Fruit fly (Drosophila melanogaster) whole organism, embryonic: ENCODE measurements around the gene CG15343.

Source experiments
- Ada2b ChIP-seq: fragments of 200-800 bp; sonication (Bioruptor generic); IDR thresholded peaks from 2 replicates; pipeline ENCODE4 v1.3.6; 2022; ENCODE audit warnings: missing biosample characterization, missing genetic modification characterization
- B-H1 ChIP-seq: fragments of 200-800 bp; sonication (Bioruptor generic); IDR thresholded peaks from 3 replicates; pipeline ENCODE4 v1.3.6; 2022; ENCODE audit warnings: missing biosample characterization, missing genetic modification characterization
- CG11723 ChIP-seq: fragments of 200-800 bp; sonication (Bioruptor generic); optimal IDR thresholded peaks from 2 replicates; lab custom pipeline; 2017; ENCODE audit warnings: missing biosample characterization, mild to moderate bottlenecking, missing genetic modification characterization
- CG12744 ChIP-seq: fragments of 200-800 bp; sonication (Bioruptor generic); optimal IDR thresholded peaks from 2 replicates; lab custom pipeline; 2016; ENCODE audit warnings: missing biosample characterization, missing genetic modification characterization
- CG13775 ChIP-seq: fragments of 200-800 bp; sonication (Bioruptor generic); optimal IDR thresholded peaks from 3 replicates; lab custom pipeline; 2017; ENCODE audit warnings: missing biosample characterization, mild to moderate bottlenecking, missing genetic modification characterization
- CG1792 ChIP-seq: fragments of 200-800 bp; sonication (Bioruptor generic); optimal IDR thresholded peaks from 2 replicates; lab custom pipeline; 2016; ENCODE audit warnings: missing biosample characterization, missing genetic modification characterization
- CG2129 ChIP-seq: fragments of 200-800 bp; sonication (Bioruptor generic); IDR thresholded peaks from 2 replicates; pipeline ENCODE4 v1.3.6; 2022; ENCODE audit warnings: missing biosample characterization, missing genetic modification characterization; ENCODE audit not compliant: partially characterized antibody
- CG2202 ChIP-seq: fragments of 200-800 bp; sonication (Bioruptor generic); optimal IDR thresholded peaks from 2 replicates; lab custom pipeline; 2018; ENCODE audit warnings: missing biosample characterization, mild to moderate bottlenecking, missing genetic modification characterization
- CG2678 ChIP-seq: fragments of 200-800 bp; sonication (Bioruptor generic); optimal IDR thresholded peaks from 3 replicates; lab custom pipeline; 2019; ENCODE audit warnings: missing biosample characterization, mild to moderate bottlenecking, missing genetic modification characterization, moderate library complexity
- CG31441 ChIP-seq: fragments of 200-800 bp; sonication (Bioruptor generic); IDR thresholded peaks from 2 replicates; pipeline ENCODE4 v1.3.6; 2022; ENCODE audit warnings: missing biosample characterization, missing genetic modification characterization
- CG3407 ChIP-seq: fragments of 200-800 bp; sonication (Bioruptor generic); optimal IDR thresholded peaks from 2 replicates; lab custom pipeline; 2018; ENCODE audit warnings: missing biosample characterization, mild to moderate bottlenecking, missing genetic modification characterization
- CG42726 ChIP-seq: fragments of 200-800 bp; sonication (Bioruptor generic); IDR thresholded peaks from 2 replicates; pipeline ENCODE4 v1.3.6; 2022; ENCODE audit warnings: missing biosample characterization, missing genetic modification characterization; ENCODE audit not compliant: partially characterized antibody
- CG43689 ChIP-seq: fragments of 200-800 bp; sonication (Bioruptor generic); IDR thresholded peaks from 2 replicates; pipeline ENCODE4 v1.3.6; 2022; ENCODE audit warnings: missing biosample characterization, missing genetic modification characterization
- CG4854 ChIP-seq: fragments of 200-800 bp; sonication (Bioruptor generic); optimal IDR thresholded peaks from 2 replicates; lab custom pipeline; 2016; ENCODE audit warnings: missing biosample characterization, missing genetic modification characterization, inconsistent platforms
- CG7745 ChIP-seq: fragments of 200-800 bp; sonication (Bioruptor generic); optimal IDR thresholded peaks from 2 replicates; lab custom pipeline; 2018; ENCODE audit warnings: missing biosample characterization, mild to moderate bottlenecking, missing genetic modification characterization, moderate library complexity
- CG8281 ChIP-seq: fragments of 200-800 bp; sonication (Bioruptor generic); optimal IDR thresholded peaks from 2 replicates; lab custom pipeline; 2018; ENCODE audit warnings: missing biosample characterization, mild to moderate bottlenecking, missing genetic modification characterization, moderate library complexity
- CTCF ChIP-seq: fragments of 200-800 bp; sonication (Bioruptor generic); optimal IDR thresholded peaks from 2 replicates; lab custom pipeline; 2017; ENCODE audit warnings: missing biosample characterization, mild to moderate bottlenecking, missing genetic modification characterization, moderate library complexity
- CkIIα-i1 ChIP-seq: fragments of 200-800 bp; sonication (Bioruptor generic); IDR thresholded peaks from 2 replicates; pipeline ENCODE4 v1.3.6; 2022; ENCODE audit warnings: missing biosample characterization, missing genetic modification characterization
- CoRest ChIP-seq: fragments of 200-800 bp; sonication (Bioruptor generic); optimal IDR thresholded peaks from 3 replicates; lab custom pipeline; 2018; ENCODE audit warnings: missing biosample characterization, mild to moderate bottlenecking, missing genetic modification characterization, moderate library complexity
- Drgx ChIP-seq: fragments of 200-800 bp; sonication (Bioruptor generic); IDR thresholded peaks from 2 replicates; pipeline ENCODE4 v1.3.6; 2022; ENCODE audit warnings: missing biosample characterization, missing genetic modification characterization
- ERR ChIP-seq: fragments of 200-800 bp; sonication (Bioruptor generic); optimal IDR thresholded peaks from 2 replicates; lab custom pipeline; 2016; ENCODE audit warnings: missing biosample characterization, missing genetic modification characterization
- Gsc ChIP-seq: fragments of 200-800 bp; sonication (Bioruptor generic); IDR thresholded peaks from 2 replicates; pipeline ENCODE4 v1.3.6; 2022; ENCODE audit warnings: missing biosample characterization, missing genetic modification characterization
- HLH4C ChIP-seq: fragments of 200-800 bp; sonication (Bioruptor generic); IDR thresholded peaks from 3 replicates; pipeline ENCODE4 v1.3.6; 2022; ENCODE audit warnings: missing biosample characterization, missing genetic modification characterization; ENCODE audit not compliant: partially characterized antibody
- Hr51 ChIP-seq, 2 experiments: fragments of 200-800 bp; sonication (Bioruptor generic); optimal IDR thresholded peaks; 2 replicates in 1 of 2; 3 replicates in 1 of 2; lab custom pipeline; 2016 to 2018; ENCODE audit warnings: missing biosample characterization in 2 of 2, missing genetic modification characterization in 2 of 2, mild to moderate bottlenecking in 1 of 2, moderate library complexity in 1 of 2
- Hsf ChIP-seq: fragments of 200-800 bp; sonication (Bioruptor generic); optimal IDR thresholded peaks from 3 replicates; lab custom pipeline; 2016; ENCODE audit warnings: missing biosample characterization, missing genetic modification characterization
- TFAM ChIP-seq: fragments of 200-800 bp; sonication (Bioruptor generic); optimal IDR thresholded peaks from 2 replicates; lab custom pipeline; 2017; ENCODE audit warnings: missing biosample characterization, missing genetic modification characterization, inconsistent platforms
- bbx ChIP-seq: fragments of 200-800 bp; sonication (Bioruptor generic); IDR thresholded peaks from 2 replicates; pipeline ENCODE4 v1.3.6; 2022; ENCODE audit warnings: missing biosample characterization, missing genetic modification characterization; ENCODE audit not compliant: partially characterized antibody
- cato ChIP-seq: fragments of 200-800 bp; sonication (Bioruptor generic); optimal IDR thresholded peaks from 2 replicates; lab custom pipeline; 2016; ENCODE audit warnings: missing biosample characterization, missing genetic modification characterization, borderline replicate concordance
- cwo ChIP-seq: fragments of 200-800 bp; sonication (Bioruptor generic); optimal IDR thresholded peaks from 3 replicates; lab custom pipeline; 2017; ENCODE audit warnings: missing biosample characterization, missing genetic modification characterization, mild to moderate bottlenecking, moderate library complexity, missing genetic modification reagents
- dmrt11E ChIP-seq: fragments of 200-800 bp; sonication (Bioruptor generic); optimal IDR thresholded peaks from 3 replicates; lab custom pipeline; 2018; ENCODE audit warnings: missing biosample characterization, mild to moderate bottlenecking, missing genetic modification characterization, moderate library complexity
- gem ChIP-seq: fragments of 200-800 bp; sonication (Bioruptor generic); optimal IDR thresholded peaks from 2 replicates; lab custom pipeline; 2019; ENCODE audit warnings: missing biosample characterization, mild to moderate bottlenecking, missing genetic modification characterization, moderate library complexity
- gsb-n ChIP-seq: fragments of 200-800 bp; sonication (Bioruptor generic); optimal IDR thresholded peaks from 3 replicates; lab custom pipeline; 2018; ENCODE audit warnings: missing biosample characterization, mild to moderate bottlenecking, missing genetic modification characterization
- hb ChIP-seq: fragments of 200-800 bp; sonication (Bioruptor generic); IDR thresholded peaks from 3 replicates; pipeline ENCODE4 v1.3.6; 2022; ENCODE audit warnings: missing biosample characterization, missing genetic modification characterization; ENCODE audit not compliant: partially characterized antibody
- hbn ChIP-seq: fragments of 200-800 bp; sonication (Bioruptor generic); IDR thresholded peaks from 2 replicates; pipeline ENCODE4 v1.3.6; 2022; ENCODE audit warnings: missing biosample characterization, missing genetic modification characterization; ENCODE audit not compliant: partially characterized antibody
- hkb ChIP-seq, 2 experiments: fragments of 200-800 bp in 1 of 2; fragments of >200 bp in 1 of 2; sonication (Bioruptor generic) in 1 of 2; IDR thresholded peaks in 1 of 2; optimal IDR thresholded peaks in 1 of 2; 2 replicates each; pipeline versions ENCODE4 v1.3.6 to Lab custom; 2017 to 2022; ENCODE audit warnings: missing biosample characterization in 1 of 2, missing genetic modification characterization in 1 of 2
- inv ChIP-seq: fragments of 200-800 bp; sonication (Bioruptor generic); IDR thresholded peaks from 2 replicates; pipeline ENCODE4 v1.3.6; 2022; ENCODE audit warnings: missing biosample characterization, missing genetic modification characterization; ENCODE audit not compliant: partially characterized antibody
- klu ChIP-seq: fragments of 200-800 bp; sonication (Bioruptor generic); IDR thresholded peaks from 2 replicates; pipeline ENCODE4 v1.3.6; 2022; ENCODE audit warnings: missing biosample characterization, missing genetic modification characterization
- luna ChIP-seq: fragments of 200-800 bp; sonication (Bioruptor generic); optimal IDR thresholded peaks from 2 replicates; lab custom pipeline; 2016; ENCODE audit warnings: missing biosample characterization, missing genetic modification characterization
- pb ChIP-seq: fragments of 200-800 bp; sonication (Bioruptor generic); optimal IDR thresholded peaks from 3 replicates; lab custom pipeline; 2016; ENCODE audit warnings: missing biosample characterization, missing genetic modification characterization
- peb ChIP-seq: fragments of 200-800 bp; sonication (Bioruptor generic); IDR thresholded peaks from 2 replicates; pipeline ENCODE4 v1.3.6; 2022; ENCODE audit warnings: missing biosample characterization, missing genetic modification characterization
- run ChIP-seq: fragments of 200-800 bp; sonication (Bioruptor generic); optimal IDR thresholded peaks from 3 replicates; lab custom pipeline; 2018; ENCODE audit warnings: missing biosample characterization, mild to moderate bottlenecking, missing genetic modification characterization
- sim ChIP-seq: fragments of 200-800 bp; sonication (Bioruptor generic); IDR thresholded peaks from 2 replicates; pipeline ENCODE4 v1.3.6; 2022; ENCODE audit warnings: missing biosample characterization, missing genetic modification characterization
- slp2 ChIP-seq: fragments of 200-800 bp; sonication (Bioruptor generic); optimal IDR thresholded peaks from 2 replicates; lab custom pipeline; 2016; ENCODE audit warnings: missing biosample characterization, missing genetic modification characterization
- so ChIP-seq: fragments of 200-800 bp; sonication (Bioruptor generic); IDR thresholded peaks from 3 replicates; pipeline ENCODE4 v1.3.6; 2022; ENCODE audit warnings: missing biosample characterization, missing genetic modification characterization
- sr ChIP-seq: fragments of 200-800 bp; sonication (Bioruptor generic); IDR thresholded peaks from 3 replicates; pipeline ENCODE4 v1.3.6; 2022; ENCODE audit warnings: missing biosample characterization, missing genetic modification characterization
- tup ChIP-seq: fragments of 200-800 bp; sonication (Bioruptor generic); optimal IDR thresholded peaks from 2 replicates; lab custom pipeline; 2016; ENCODE audit warnings: missing biosample characterization, mild to moderate bottlenecking, missing genetic modification characterization, moderate library complexity
- wor ChIP-seq: fragments of 200-800 bp; sonication (Bioruptor generic); IDR thresholded peaks from 2 replicates; pipeline ENCODE4 v1.3.6; 2022; ENCODE audit warnings: missing biosample characterization, missing genetic modification characterization
- zen2 ChIP-seq: fragments of 200-800 bp; sonication (Bioruptor generic); IDR thresholded peaks from 3 replicates; pipeline ENCODE4 v1.3.6; 2022; ENCODE audit warnings: missing biosample characterization, missing genetic modification characterization; ENCODE audit not compliant: partially characterized antibody

Gene CG15343

DNA sequence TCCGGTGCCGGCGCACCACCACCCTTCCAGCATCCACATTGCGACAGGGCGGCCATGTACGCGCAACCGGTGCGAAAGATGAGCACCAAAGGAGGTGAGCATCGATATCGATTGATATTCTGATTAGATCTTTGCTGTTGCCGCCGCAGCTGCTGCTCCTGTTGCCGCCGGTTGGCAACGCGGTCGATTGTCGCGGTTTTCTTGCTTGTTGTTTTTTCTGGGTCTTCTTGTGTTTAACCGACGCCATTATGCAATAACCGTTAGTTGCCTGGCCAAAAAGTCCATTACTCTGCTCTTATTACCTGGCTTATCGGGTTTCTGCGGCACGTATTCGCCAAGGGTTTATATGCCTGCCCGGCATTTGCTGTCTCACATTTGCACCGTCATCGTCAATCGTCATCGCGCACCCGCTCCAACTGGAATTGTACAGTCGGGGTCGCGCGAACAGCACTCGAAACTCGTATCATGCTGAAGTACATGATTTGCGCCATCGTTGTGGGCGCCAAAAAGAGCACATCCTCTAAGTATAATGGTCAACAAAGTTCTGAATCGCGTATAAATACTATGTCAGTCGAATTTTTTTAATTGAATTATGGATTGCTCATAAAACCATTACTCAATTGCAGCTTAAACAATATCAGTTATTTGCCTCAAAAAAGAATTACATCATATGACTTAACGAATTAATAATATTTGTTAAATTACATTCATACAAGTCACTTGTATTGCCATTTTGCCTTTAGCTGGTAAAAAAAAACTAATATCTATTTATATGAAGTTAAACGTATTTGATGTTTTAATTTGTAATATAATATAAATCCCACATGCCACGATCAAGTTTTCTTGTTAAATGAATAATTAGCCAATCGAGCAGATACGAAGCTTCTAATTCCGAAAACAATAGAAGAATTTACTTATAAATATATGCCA lies 29.4 kb downstream of the CG15343 start, which contains the start of gene sni (continued):
- no peak for TF ChIP-seq Hsf (GFP tag; lab: Kevin White, UChicago)
- no peak for TF ChIP-seq TFAM (GFP tag; lab: Kevin White, UChicago)
- no peak for TF ChIP-seq CG11723
- no peak for TF ChIP-seq CG42726 (GFP tag; lab: Robert Waterston, UW)
- TF ChIP-seq CTCF (GFP tag; lab: Kevin White, UChicago) = no peak
- TF ChIP-seq zen2 = 0 out of 3 replicates have a peak, but pooled peaks have one; percentile 13
- TF ChIP-seq sim = no peak
- peak in 1 of 2 experiments; percentile 37 for TF ChIP-seq Hr51 (GFP tag; optimal IDR thresholded peaks at IDR 0.05; lab: Kevin White, UChicago)
- TF ChIP-seq gem (tag; lab: Kevin White, UChicago) = no peak
- TF ChIP-seq wor (GFP tag; lab: Robert Waterston, UW) = no peak
- TF ChIP-seq hb (GFP tag; lab: Robert Waterston, UW) = no peak
- no peak for TF ChIP-seq CG7745 (tag; lab: Kevin White, UChicago)
- TF ChIP-seq CG2678 (tag; lab: Kevin White, UChicago) = peak; percentile 58
- TF ChIP-seq B-H1 = no peak
- TF ChIP-seq CG4854 (GFP tag; lab: Kevin White, UChicago) = no peak
- TF ChIP-seq CG12744 (GFP tag; lab: Kevin White, UChicago) = no peak
- no peak for TF ChIP-seq CG31441 (GFP tag; lab: Robert Waterston, UW)
- no peak for TF ChIP-seq slp2 (GFP tag; lab: Kevin White, UChicago)
- no peak; the same call in 1 of the 2 replicates for TF ChIP-seq inv (GFP tag; lab: Robert Waterston, UW)
- TF ChIP-seq sr (GFP tag; lab: Robert Waterston, UW) = no peak
- no peak for TF ChIP-seq CG8281 (tag; lab: Kevin White, UChicago)
- no peak for TF ChIP-seq CG3407 (GFP tag; lab: Kevin White, UChicago)
- TF ChIP-seq luna (GFP tag; lab: Kevin White, UChicago) = no peak
- no peak for TF ChIP-seq cato (GFP tag; lab: Kevin White, UChicago)
- no peak for TF ChIP-seq bbx (GFP tag; lab: Robert Waterston, UW)
- TF ChIP-seq CG1792 = no peak
- no peak for TF ChIP-seq gsb-n (tag; lab: Kevin White, UChicago)
- TF ChIP-seq hbn (GFP tag; lab: Robert Waterston, UW) = no peak
- no peak for TF ChIP-seq cwo (GFP tag; lab: Kevin White, UChicago)
- TF ChIP-seq Gsc (GFP tag; lab: Robert Waterston, UW) = no peak
- TF ChIP-seq Drgx (GFP tag; lab: Robert Waterston, UW) = peak; percentile 69
- no peak for TF ChIP-seq hkb (optimal IDR thresholded peaks at IDR 0.05; lab: Kevin White, UChicago)
- 0 out of 2 replicates have a peak, but pooled peaks have one; percentile 36 for TF ChIP-seq hkb (GFP tag; IDR thresholded peaks at IDR 0.05; lab: Robert Waterston, UW)
- TF ChIP-seq CG13775 (GFP tag; lab: Kevin White, UChicago) = no peak
- no peak for TF ChIP-seq Ada2b
- TF ChIP-seq tup (GFP tag; lab: Kevin White, UChicago) = no peak
- TF ChIP-seq so (GFP tag; lab: Robert Waterston, UW) = 0 out of 3 replicates have a peak, but pooled peaks have one; percentile 10
- no peak for TF ChIP-seq run
- TF ChIP-seq dmrt11E = no peak
- TF ChIP-seq CG2202 (tag; lab: Kevin White, UChicago) = no peak
- no peak for TF ChIP-seq CoRest
- no peak for TF ChIP-seq klu (GFP tag; lab: Robert Waterston, UW)
- TF ChIP-seq HLH4C (GFP tag; lab: Robert Waterston, UW) = peak; percentile 67
- no peak for TF ChIP-seq ERR (GFP tag; lab: Kevin White, UChicago)
- TF ChIP-seq peb = no peak
- no peak for TF ChIP-seq CG2129 (GFP tag; lab: Robert Waterston, UW)
- no peak for TF ChIP-seq CG43689
- TF ChIP-seq CkIIα-i1 (GFP tag; lab: Robert Waterston, UW) = no peak
- TF ChIP-seq pb (GFP tag; lab: Kevin White, UChicago) = no peak
